Fruit fly (Drosophila melanogaster): Measurements from ENCODE around the gene CG42814.
A peak's percentile ranks its signal among the peaks of the same experiment; 100 is the strongest.

The CG42814 gene

dm6 chr3R:27265330-27265729 lies 36.1 kb upstream of the CG42814 start, which contains the start of the genes CG14262 and CG14260:
Gene CG14262 (minus strand): TSS chr3R:27265430.
Gene CG14260 (plus strand): TSS chr3R:27265457.
- TF ChIP-seq CG32121 (GFP tag; IDR thresholded peaks at IDR 0.05): no peak
- no peak for TF ChIP-seq Snoo (tag; optimal IDR thresholded peaks at IDR 0.05)
- no peak for TF ChIP-seq CG34367 (tag; optimal IDR thresholded peaks at IDR 0.05)
- no peak for TF ChIP-seq CG17806 (tag; optimal IDR thresholded peaks at IDR 0.05)
- TF ChIP-seq CG4496 (GFP tag; IDR thresholded peaks at IDR 0.05): no peak
- TF ChIP-seq CG15710 (tag; optimal IDR thresholded peaks at IDR 0.05): no peak
- no peak for TF ChIP-seq D1 (tag; optimal IDR thresholded peaks at IDR 0.05)
- no peak for TF ChIP-seq CG9948 (tag; optimal IDR thresholded peaks at IDR 0.05)
- TF ChIP-seq CG13204 (GFP tag; optimal IDR thresholded peaks at IDR 0.05): no peak
- TF ChIP-seq fd96Ca (GFP tag; IDR thresholded peaks at IDR 0.05): no peak
- no peak for TF ChIP-seq CG12605 (GFP tag; IDR thresholded peaks at IDR 0.05)
- no peak for TF ChIP-seq Pif1B (GFP tag; optimal IDR thresholded peaks at IDR 0.05)
- no peak for TF ChIP-seq CG8159 (tag; optimal IDR thresholded peaks at IDR 0.05)

dm6 chr3R:27263434-27264215 lies 34.4 kb upstream of the CG42814 start, which contains the start of gene woc:
Gene woc (minus strand): TSS chr3R:27264055.
- TF ChIP-seq CG12605 (GFP tag; IDR thresholded peaks at IDR 0.05): peak; percentile 68; the same call in 1 of the 2 replicates
- peak; percentile 75 for TF ChIP-seq CG15710 (tag; optimal IDR thresholded peaks at IDR 0.05)
- peak; percentile 37 for TF ChIP-seq Pif1A (GFP tag; optimal IDR thresholded peaks at IDR 0.05)
- TF ChIP-seq CG34367 (tag; optimal IDR thresholded peaks at IDR 0.05): peak; percentile 71
- TF ChIP-seq Ets98B (GFP tag; IDR thresholded peaks at IDR 0.05): peak; percentile 81
- peak; percentile 59 for TF ChIP-seq rn (GFP tag; IDR thresholded peaks at IDR 0.05)
- peak; percentile 82 for TF ChIP-seq CG8301 (tag; optimal IDR thresholded peaks at IDR 0.05)
- TF ChIP-seq CG8159 (tag; optimal IDR thresholded peaks at IDR 0.05): peak; percentile 39
- peak; percentile 65 for TF ChIP-seq Snoo (tag; optimal IDR thresholded peaks at IDR 0.05)
- TF ChIP-seq CG9948 (tag; optimal IDR thresholded peaks at IDR 0.05): peak; percentile 75
- TF ChIP-seq CG4496 (GFP tag; IDR thresholded peaks at IDR 0.05): peak; percentile 81
- peak; percentile 70 for TF ChIP-seq Pif1B (GFP tag; optimal IDR thresholded peaks at IDR 0.05)
- no peak for TF ChIP-seq D1 (tag; optimal IDR thresholded peaks at IDR 0.05)
- peak; percentile 90 for TF ChIP-seq fd96Ca (GFP tag; IDR thresholded peaks at IDR 0.05)
- no peak for TF ChIP-seq CG14655 (GFP tag; optimal IDR thresholded peaks at IDR 0.05)
- no peak for TF ChIP-seq CG13204 (GFP tag; optimal IDR thresholded peaks at IDR 0.05)
- peak; percentile 57 for TF ChIP-seq CG17806 (tag; optimal IDR thresholded peaks at IDR 0.05)
- TF ChIP-seq EcR (GFP tag; optimal IDR thresholded peaks at IDR 0.05): peak; percentile 2
- TF ChIP-seq gl (tag; optimal IDR thresholded peaks at IDR 0.05): peak; percentile 87
- TF ChIP-seq CG10348 (GFP tag; IDR thresholded peaks at IDR 0.05): 0 out of 2 replicates have a peak, but pooled peaks have one; percentile 59
- peak; percentile 82 for TF ChIP-seq CG32121 (GFP tag; IDR thresholded peaks at IDR 0.05)

- TF ChIP-seq CG14655 (GFP tag; optimal IDR thresholded peaks at IDR 0.05) (no peak), rn (GFP tag; IDR thresholded peaks at IDR 0.05) (no peak), CG34367 (tag; optimal IDR thresholded peaks at IDR 0.05) (peak; percentile 19), Ets98B (GFP tag; IDR thresholded peaks at IDR 0.05) (no peak), EcR (GFP tag; optimal IDR thresholded peaks at IDR 0.05) (peak; percentile 24), Pif1A (GFP tag; optimal IDR thresholded peaks at IDR 0.05) (no peak)
These were observed 24.7 kb upstream of the CG42814 start for dm6 chr3R:27253921-27254376.

- peak; percentile 76 for TF ChIP-seq CG17806 (tag; optimal IDR thresholded peaks at IDR 0.05)
- TF ChIP-seq EcR (GFP tag; optimal IDR thresholded peaks at IDR 0.05): peak; percentile 59
- TF ChIP-seq CG9948 (tag; optimal IDR thresholded peaks at IDR 0.05): peak; percentile 64
- TF ChIP-seq CG34367 (tag; optimal IDR thresholded peaks at IDR 0.05): peak; percentile 71
- TF ChIP-seq CG8301 (tag; optimal IDR thresholded peaks at IDR 0.05): peak; percentile 64
- peak; percentile 94 for TF ChIP-seq CG4496 (GFP tag; IDR thresholded peaks at IDR 0.05)
- no peak for TF ChIP-seq CG13204 (GFP tag; optimal IDR thresholded peaks at IDR 0.05)
- no peak for TF ChIP-seq CG14655 (GFP tag; optimal IDR thresholded peaks at IDR 0.05)
- no peak for TF ChIP-seq gl (tag; optimal IDR thresholded peaks at IDR 0.05)
- TF ChIP-seq CG32121 (GFP tag; IDR thresholded peaks at IDR 0.05): peak; percentile 85
- 0 out of 2 replicates have a peak, but pooled peaks have one; percentile 50 for TF ChIP-seq CG10348 (GFP tag; IDR thresholded peaks at IDR 0.05)
- TF ChIP-seq rn (GFP tag; IDR thresholded peaks at IDR 0.05): peak; percentile 70; the same call in 1 of the 2 replicates
- TF ChIP-seq fd96Ca (GFP tag; IDR thresholded peaks at IDR 0.05): peak; percentile 79
- TF ChIP-seq Pif1B (GFP tag; optimal IDR thresholded peaks at IDR 0.05): no peak
- TF ChIP-seq CG12605 (GFP tag; IDR thresholded peaks at IDR 0.05): peak; percentile 90
- TF ChIP-seq CG15710 (tag; optimal IDR thresholded peaks at IDR 0.05): peak; percentile 75
- peak; percentile 88 for TF ChIP-seq Ets98B (GFP tag; IDR thresholded peaks at IDR 0.05)
- no peak for TF ChIP-seq D1 (tag; optimal IDR thresholded peaks at IDR 0.05)
- peak; percentile 75 for TF ChIP-seq CG8159 (tag; optimal IDR thresholded peaks at IDR 0.05)
- peak; percentile 72 for TF ChIP-seq Snoo (tag; optimal IDR thresholded peaks at IDR 0.05)
- no peak for TF ChIP-seq Pif1A (GFP tag; optimal IDR thresholded peaks at IDR 0.05)
These were observed 24.1 kb upstream of the CG42814 start, which contains the start of gene pll for dm6 chr3R:27253136-27253920. Gene pll (minus strand): TSS chr3R:27253182.

dm6 chr3R:27250907-27251306 lies 21.6 kb upstream of the CG42814 start, which contains the start of the genes TTLL6B and TfIIA-L:
Gene TTLL6B (minus strand): TSS chr3R:27251007.
Gene TfIIA-L (plus strand): TSS chr3R:27251112.
- TF ChIP-seq CG17806 (tag; optimal IDR thresholded peaks at IDR 0.05): no peak
- no peak for TF ChIP-seq CG32121 (GFP tag; IDR thresholded peaks at IDR 0.05)
- TF ChIP-seq CG13204 (GFP tag; optimal IDR thresholded peaks at IDR 0.05): no peak
- no peak for TF ChIP-seq gl (tag; optimal IDR thresholded peaks at IDR 0.05)
- TF ChIP-seq Pif1A (GFP tag; optimal IDR thresholded peaks at IDR 0.05): no peak
- TF ChIP-seq fd96Ca (GFP tag; IDR thresholded peaks at IDR 0.05): no peak
- TF ChIP-seq Pif1B (GFP tag; optimal IDR thresholded peaks at IDR 0.05): no peak
- TF ChIP-seq CG34367 (tag; optimal IDR thresholded peaks at IDR 0.05): no peak
- TF ChIP-seq CG8301 (tag; optimal IDR thresholded peaks at IDR 0.05): no peak
- TF ChIP-seq EcR (GFP tag; optimal IDR thresholded peaks at IDR 0.05): no peak
- TF ChIP-seq CG14655 (GFP tag; optimal IDR thresholded peaks at IDR 0.05): no peak
- no peak for TF ChIP-seq CG9948 (tag; optimal IDR thresholded peaks at IDR 0.05)
- no peak for TF ChIP-seq CG12605 (GFP tag; IDR thresholded peaks at IDR 0.05)
- TF ChIP-seq CG8159 (tag; optimal IDR thresholded peaks at IDR 0.05): no peak
- no peak for TF ChIP-seq CG10348 (GFP tag; IDR thresholded peaks at IDR 0.05)
- TF ChIP-seq CG4496 (GFP tag; IDR thresholded peaks at IDR 0.05): no peak
- TF ChIP-seq Ets98B (GFP tag; IDR thresholded peaks at IDR 0.05): no peak

Measured in whole organism, pupa.